Worm (Caenorhabditis elegans): ENCODE results near the gene B0507.3.
A peak's percentile ranks its signal among the peaks of the same experiment; 100 is the strongest.
"Not testable (repeated sequence)": the region's sequence is repeated elsewhere in the genome, so short reads cannot be mapped to it uniquely, and the experiment has no call there.

The B0507.3 gene

ce11 chrV:8768481-8768959 is at the start of gene B0507.3:
TSS of gene B0507.3 (plus strand) at chrV:8768909.
- TF ChIP-seq lin-39 (tag; optimal IDR thresholded peaks at IDR 0.05) (no peak), ztf-4 (tag; optimal IDR thresholded peaks at IDR 0.05) (no peak), skn-1 (tag; optimal IDR thresholded peaks at IDR 0.05) (peak; percentile 41), ceh-16 (tag; optimal IDR thresholded peaks at IDR 0.05) (no peak), fkh-10 (GFP tag; optimal IDR thresholded peaks at IDR 0.05) (no peak), elt-2 (tag; optimal IDR thresholded peaks at IDR 0.05) (peak; percentile 100), egl-27 (tag; optimal IDR thresholded peaks at IDR 0.05) (peak; percentile 67), fos-1 (tag; optimal IDR thresholded peaks at IDR 0.05) (peak; percentile 32), lin-15B (tag; optimal IDR thresholded peaks at IDR 0.05) (no peak), jun-1 (tag; optimal IDR thresholded peaks at IDR 0.05) (peak; percentile 90), pha-4 (tag; optimal IDR thresholded peaks at IDR 0.05) (peak; percentile 79), pqm-1 (tag; optimal IDR thresholded peaks at IDR 0.05) (peak; percentile 100)

- TF ChIP-seq eor-1, egl-5, pqm-1 (tag; optimal IDR thresholded peaks at IDR 0.05): not testable (repeated sequence)
Observed at ce11 chrV:8722160-8722559, 46.5 kb upstream of the B0507.3 start, which contains the start of gene ZC196.8. TSS of gene ZC196.8 (minus strand) at chrV:8722260.

- TF ChIP-seq lin-15B (tag; optimal IDR thresholded peaks at IDR 0.05); nhr-28 (tag; optimal IDR thresholded peaks at IDR 0.05); nfya-1 (tag; optimal IDR thresholded peaks at IDR 0.05; ENCODE audit: insufficient read depth): not testable (repeated sequence)
Observed at ce11 chrV:8726228-8726627, 42.5 kb upstream of the B0507.3 start, which contains the start of gene droe-8. TSS of gene droe-8 (plus strand) at chrV:8726528.

ce11 chrV:8727077-8727476 is 41.6 kb upstream of the B0507.3 start, which contains the start of gene ZC196.9:
TSS of gene ZC196.9 (minus strand) at chrV:8727177.
- no peak for TF ChIP-seq aly-2 (tag; optimal IDR thresholded peaks at IDR 0.05)
- no peak for TF ChIP-seq nfya-1 (tag; optimal IDR thresholded peaks at IDR 0.05; ENCODE audit: insufficient read depth)
- TF ChIP-seq ama-1 (optimal IDR thresholded peaks at IDR 0.05): no peak
- TF ChIP-seq ceh-28 (tag; optimal IDR thresholded peaks at IDR 0.05): no peak
- TF ChIP-seq ceh-82 (tag; optimal IDR thresholded peaks at IDR 0.05): no peak
- no peak for TF ChIP-seq lin-39 (tag; optimal IDR thresholded peaks at IDR 0.05)
- no peak for TF ChIP-seq mdl-1 (tag; optimal IDR thresholded peaks at IDR 0.05)
- no peak for TF ChIP-seq skn-1 (tag; optimal IDR thresholded peaks at IDR 0.05)
- TF ChIP-seq nhr-76 (tag; optimal IDR thresholded peaks at IDR 0.05): no peak
- no peak for TF ChIP-seq mml-1 (tag; optimal IDR thresholded peaks at IDR 0.05)
- no peak for TF ChIP-seq fos-1 (tag; optimal IDR thresholded peaks at IDR 0.05)
- no peak for TF ChIP-seq nhr-28 (tag; optimal IDR thresholded peaks at IDR 0.05)
- TF ChIP-seq fkh-2 (tag; optimal IDR thresholded peaks at IDR 0.05): no peak
- no peak for TF ChIP-seq ZK546.5 (tag; optimal IDR thresholded peaks at IDR 0.05)

ce11 chrV:8729100-8729499 is 39.6 kb upstream of the B0507.3 start, which contains the start of gene ZC196.5:
TSS of gene ZC196.5 (plus strand) at chrV:8729400.
- TF ChIP-seq unc-39 (tag; optimal IDR thresholded peaks at IDR 0.05) (no peak), nhr-43 (tag; optimal IDR thresholded peaks at IDR 0.05; ENCODE audit: poor library complexity, severe bottlenecking) (no peak), ztf-11 (tag; optimal IDR thresholded peaks at IDR 0.05) (no peak), aly-2 (tag; optimal IDR thresholded peaks at IDR 0.05) (no peak), lin-15B (tag; optimal IDR thresholded peaks at IDR 0.05) (no peak), egl-5 (tag; optimal IDR thresholded peaks at IDR 0.05) (no peak), nhr-67 (tag; optimal IDR thresholded peaks at IDR 0.05) (no peak), egl-27 (tag; optimal IDR thresholded peaks at IDR 0.05) (no peak), zag-1 (tag; optimal IDR thresholded peaks at IDR 0.05) (no peak), nhr-77 (tag; optimal IDR thresholded peaks at IDR 0.05) (no peak), unc-62 (GFP tag; optimal IDR thresholded peaks at IDR 0.05) (no peak), ceh-16 (tag; optimal IDR thresholded peaks at IDR 0.05) (no peak), sea-2 (GFP tag; optimal IDR thresholded peaks at IDR 0.05) (no peak), daf-12 (tag; optimal IDR thresholded peaks at IDR 0.05) (no peak)
